Worm (Caenorhabditis elegans) whole organism, early embryonic: ENCODE data around the gene F25B4.4.

ENCODE experiments used
- B0310.2 ChIP-seq: sonication (generic microtip); optimal IDR thresholded peaks from 2 replicates; lab custom pipeline; 2016; ENCODE audit warnings: mild to moderate bottlenecking, missing genetic modification characterization, missing compliant biosample characterization
- aly-1 ChIP-seq: sonication (generic microtip); optimal IDR thresholded peaks from 2 replicates; lab custom pipeline; 2016; ENCODE audit warnings: missing genetic modification characterization, missing compliant biosample characterization
- flt-1 ChIP-seq: fragments of 200-800 bp; sonication (Bioruptor generic); IDR thresholded peaks from 2 replicates; pipeline ENCODE4 v1.3.6; 2022; ENCODE audit warnings: missing genetic modification characterization, missing compliant biosample characterization
- hnd-1 ChIP-seq: sonication (generic microtip); optimal IDR thresholded peaks from 2 replicates; lab custom pipeline; 2016; ENCODE audit warnings: missing genetic modification characterization, missing compliant biosample characterization

- TF ChIP-seq hnd-1 (tag; lab: Kevin White, UChicago) (no peak), flt-1 (GFP tag; lab: Robert Waterston, UW) (no peak), B0310.2 (tag; lab: Kevin White, UChicago) (no peak), aly-1 (no peak)
Observed at ce11 chrV:5644171-5644570, 40.5 kb upstream of the F25B4.4 start, which contains the start of gene srx-117.
